Worm (Caenorhabditis elegans): ENCODE results near the gene clx-1.

ce11 chrIV:7692451-7692850 lies 42.0 kb upstream of the clx-1 start:
- TF ChIP-seq him-1 (tag; optimal IDR thresholded peaks at IDR 0.05), result no peak
- no peak for TF ChIP-seq dao-5 (tag; optimal IDR thresholded peaks at IDR 0.05)
- TF ChIP-seq W03F9.2 (tag; optimal IDR thresholded peaks at IDR 0.05), result no peak

All from whole organism, L4/young adult.